Worm (Caenorhabditis elegans) whole organism, L3 larva: ENCODE measurements around the gene B0563.10.

Experiments
- R02D3.7 ChIP-seq: fragments of 150-350 bp; optimal IDR thresholded peaks from 2 replicates; lab custom pipeline; 2014; ENCODE audit warnings: missing biosample characterization, missing genetic modification characterization
- ZK546.5 ChIP-seq: sonication (generic microtip); optimal IDR thresholded peaks from 2 replicates; lab custom pipeline; 2017; ENCODE audit warnings: missing biosample characterization, missing genetic modification characterization
- aly-2 ChIP-seq: fragments of 150-350 bp; optimal IDR thresholded peaks from 2 replicates; lab custom pipeline; 2014; ENCODE audit warnings: missing biosample characterization, missing genetic modification characterization
- ama-1 ChIP-seq: fragments of 150-350 bp; optimal IDR thresholded peaks from 2 replicates; lab custom pipeline; 2018
- ceh-28 ChIP-seq: fragments of 150-350 bp; optimal IDR thresholded peaks from 2 replicates; lab custom pipeline; 2014; ENCODE audit warnings: missing biosample characterization, missing genetic modification reagents, missing genetic modification characterization
- ceh-82 ChIP-seq: fragments of 150-350 bp; optimal IDR thresholded peaks from 2 replicates; lab custom pipeline; 2014; ENCODE audit warnings: missing biosample characterization, missing genetic modification characterization
- ceh-9 ChIP-seq: sonication (generic microtip); optimal IDR thresholded peaks from 2 replicates; lab custom pipeline; 2018; ENCODE audit warnings: missing biosample characterization, missing genetic modification characterization
- daf-12 ChIP-seq: fragments of 150-350 bp; optimal IDR thresholded peaks from 2 replicates; lab custom pipeline; 2014; ENCODE audit warnings: missing biosample characterization, missing genetic modification reagents, missing genetic modification characterization
- egl-27 ChIP-seq: sonication (generic microtip); optimal IDR thresholded peaks from 4 replicates; lab custom pipeline; 2017; ENCODE audit warnings: missing biosample characterization, missing genetic modification reagents, missing genetic modification characterization
- egl-5 ChIP-seq: fragments of 150-350 bp; optimal IDR thresholded peaks from 2 replicates; lab custom pipeline; 2017; ENCODE audit warnings: missing biosample characterization, missing genetic modification reagents, missing genetic modification characterization, inconsistent platforms
- elt-1 ChIP-seq: fragments of 150-350 bp; optimal IDR thresholded peaks from 2 replicates; lab custom pipeline; 2014; ENCODE audit warnings: missing biosample characterization, missing genetic modification characterization
- elt-2 ChIP-seq: sonication (generic microtip); optimal IDR thresholded peaks from 2 replicates; lab custom pipeline; 2016; ENCODE audit warnings: missing genetic modification reagents, mild to moderate bottlenecking, missing genetic modification characterization, missing compliant biosample characterization
- elt-3 ChIP-seq, 3 experiments: fragments of 150-350 bp in 1 of 3; sonication (generic microtip) in 2 of 3; optimal IDR thresholded peaks; 2 replicates in 2 of 3; 4 replicates in 1 of 3; lab custom pipeline; 2014 to 2017; ENCODE audit warnings: missing biosample characterization in 3 of 3, missing genetic modification characterization in 3 of 3
- fkh-10 ChIP-seq: sonication (generic microtip); optimal IDR thresholded peaks from 2 replicates; lab custom pipeline; 2017; ENCODE audit warnings: missing biosample characterization, missing genetic modification reagents, missing genetic modification characterization
- fkh-2 ChIP-seq: fragments of 150-350 bp; optimal IDR thresholded peaks from 2 replicates; lab custom pipeline; 2014; ENCODE audit warnings: missing biosample characterization, missing genetic modification reagents, missing genetic modification characterization
- fos-1 ChIP-seq: fragments of 150-350 bp; optimal IDR thresholded peaks from 2 replicates; lab custom pipeline; 2014; ENCODE audit warnings: missing biosample characterization, missing genetic modification characterization
- hmg-11 ChIP-seq: sonication (generic microtip); optimal IDR thresholded peaks from 2 replicates; lab custom pipeline; 2016; ENCODE audit warnings: missing genetic modification characterization, missing compliant biosample characterization
- lin-15B ChIP-seq: fragments of 150-350 bp; optimal IDR thresholded peaks from 2 replicates; lab custom pipeline; 2014; ENCODE audit warnings: missing biosample characterization, missing genetic modification characterization
- lin-39 ChIP-seq: fragments of 150-350 bp; optimal IDR thresholded peaks from 2 replicates; lab custom pipeline; 2018; ENCODE audit warnings: missing biosample characterization, missing genetic modification reagents, missing genetic modification characterization
- lsy-12 ChIP-seq: sonication (generic microtip); optimal IDR thresholded peaks from 2 replicates; lab custom pipeline; 2016; ENCODE audit warnings: mild to moderate bottlenecking, missing genetic modification characterization, missing compliant biosample characterization
- mdl-1 ChIP-seq: fragments of 150-350 bp; optimal IDR thresholded peaks from 2 replicates; lab custom pipeline; 2014; ENCODE audit warnings: missing biosample characterization, missing genetic modification characterization
- nhr-11 ChIP-seq: fragments of 150-350 bp; optimal IDR thresholded peaks from 2 replicates; lab custom pipeline; 2014; ENCODE audit warnings: missing biosample characterization, missing genetic modification characterization
- nhr-12 ChIP-seq: fragments of 150-350 bp; optimal IDR thresholded peaks from 2 replicates; lab custom pipeline; 2014; ENCODE audit warnings: missing biosample characterization, missing genetic modification characterization
- nhr-23 ChIP-seq: fragments of 150-350 bp; optimal IDR thresholded peaks from 2 replicates; lab custom pipeline; 2014; ENCODE audit warnings: missing biosample characterization, missing genetic modification reagents, missing genetic modification characterization
- nhr-25 ChIP-seq: sonication (generic microtip); optimal IDR thresholded peaks from 2 replicates; lab custom pipeline; 2017; ENCODE audit warnings: missing biosample characterization, missing genetic modification characterization
- nhr-28 ChIP-seq: fragments of 150-350 bp; optimal IDR thresholded peaks from 2 replicates; lab custom pipeline; 2014; ENCODE audit warnings: missing biosample characterization, missing genetic modification characterization
- nhr-43 ChIP-seq: sonication (generic microtip); optimal IDR thresholded peaks from 2 replicates; lab custom pipeline; 2016; ENCODE audit warnings: mild to moderate bottlenecking, missing genetic modification characterization, missing compliant biosample characterization; ENCODE audit not compliant: poor library complexity, severe bottlenecking
- nhr-67 ChIP-seq: fragments of 150-350 bp; optimal IDR thresholded peaks from 2 replicates; lab custom pipeline; 2014; ENCODE audit warnings: missing biosample characterization, missing genetic modification characterization
- nhr-77 ChIP-seq: fragments of 150-350 bp; optimal IDR thresholded peaks from 2 replicates; lab custom pipeline; 2014; ENCODE audit warnings: missing biosample characterization, missing genetic modification characterization
- snpc-4 ChIP-seq: fragments of 150-350 bp; optimal IDR thresholded peaks from 2 replicates; lab custom pipeline; 2014; ENCODE audit warnings: missing biosample characterization, missing genetic modification characterization
- tbx-2 ChIP-seq: sonication (generic microtip); optimal IDR thresholded peaks from 2 replicates; lab custom pipeline; 2016; ENCODE audit warnings: mild to moderate bottlenecking, missing genetic modification characterization, missing compliant biosample characterization
- unc-39 ChIP-seq: sonication (generic microtip); optimal IDR thresholded peaks from 4 replicates; lab custom pipeline; 2017; ENCODE audit warnings: missing biosample characterization, missing genetic modification characterization
- unc-62 ChIP-seq: fragments of 150-350 bp; sonication (generic microtip); optimal IDR thresholded peaks from 4 replicates; lab custom pipeline; 2014; ENCODE audit warnings: missing biosample characterization, missing genetic modification reagents, missing genetic modification characterization
- zag-1 ChIP-seq: fragments of 150-350 bp; optimal IDR thresholded peaks from 2 replicates; lab custom pipeline; 2014; ENCODE audit warnings: missing biosample characterization, missing genetic modification characterization
- ztf-11 ChIP-seq: fragments of 150-350 bp; optimal IDR thresholded peaks from 2 replicates; lab custom pipeline; 2014; ENCODE audit warnings: missing biosample characterization, missing genetic modification characterization
- ztf-4 ChIP-seq: fragments of 150-350 bp; optimal IDR thresholded peaks from 2 replicates; lab custom pipeline; 2014; ENCODE audit warnings: missing biosample characterization, missing genetic modification characterization

B0563.10 gene

ce11 chrX:9171241-9171640 is 4.2 kb upstream of the B0563.10 start, which contains the start of gene B0563.1:
B0563.1 (plus strand) TSS chrX:9171541.
- TF ChIP-seq nhr-43 (tag; lab: Kevin White, UChicago) (no peak), elt-3 (tag; optimal IDR thresholded peaks at IDR 0.05; lab: Kevin White, UChicago) (no peak), ztf-11 (tag; lab: Kevin White, UChicago) (no peak), lin-15B (tag; lab: Kevin White, UChicago) (no peak), nhr-23 (no peak), nhr-67 (no peak), ama-1 (no peak), daf-12 (no peak), mdl-1 (tag; lab: Kevin White, UChicago) (no peak)

- TF ChIP-seq elt-1 (tag; lab: Kevin White, UChicago) (no peak), elt-2 (tag; lab: Kevin White, UChicago) (no peak), nhr-43 (tag; lab: Kevin White, UChicago) (no peak), nhr-28 (tag; lab: Kevin White, UChicago) (no peak), nhr-67 (no peak), zag-1 (tag; lab: Kevin White, UChicago) (no peak), egl-27 (tag; lab: Kevin White, UChicago) (no peak), lin-15B (tag; lab: Kevin White, UChicago) (no peak), nhr-25 (tag; lab: Kevin White, UChicago) (no peak), hmg-11 (tag; lab: Kevin White, UChicago) (no peak), ztf-11 (tag; lab: Kevin White, UChicago) (no peak), fkh-2 (no peak), ZK546.5 (tag; lab: Kevin White, UChicago) (no peak), nhr-23 (no peak), R02D3.7 (tag; lab: Kevin White, UChicago) (no peak), ceh-9 (tag; lab: Kevin White, UChicago) (no peak), daf-12 (no peak)
Observed at ce11 chrX:9170058-9170457, 3.0 kb upstream of the B0563.10 start.

ce11 chrX:9168239-9168638 is 1.2 kb upstream of the B0563.10 start, which contains the start of gene B0563.9:
B0563.9 (plus strand) TSS chrX:9168539.
- no peak for TF ChIP-seq mdl-1 (tag; lab: Kevin White, UChicago)
- TF ChIP-seq nhr-11, result no peak
- TF ChIP-seq fkh-10, result no peak
- no peak for TF ChIP-seq lin-15B (tag; lab: Kevin White, UChicago)
- no peak for TF ChIP-seq lsy-12 (tag; lab: Kevin White, UChicago)
- TF ChIP-seq unc-39 (tag; lab: Kevin White, UChicago), result no peak
- no peak for TF ChIP-seq snpc-4 (tag; lab: Kevin White, UChicago)
- no peak for TF ChIP-seq nhr-12 (tag; lab: Kevin White, UChicago)
- no peak for TF ChIP-seq fos-1 (tag; lab: Kevin White, UChicago)
- TF ChIP-seq fkh-2, result no peak
- no peak for TF ChIP-seq ceh-9 (tag; lab: Kevin White, UChicago)

- TF ChIP-seq fos-1 (tag; lab: Kevin White, UChicago), result no peak
- no peak for TF ChIP-seq unc-62 (GFP tag; lab: Kevin White, UChicago)
- no peak for TF ChIP-seq ceh-82 (tag; lab: Kevin White, UChicago)
- no peak for TF ChIP-seq tbx-2 (tag; lab: Kevin White, UChicago)
- no peak for TF ChIP-seq aly-2 (tag; lab: Kevin White, UChicago)
Observed at ce11 chrX:9162864-9163263, 4.2 kb downstream of the B0563.10 start, which contains the start of gene tsp-11. tsp-11 (plus strand) TSS chrX:9163164.

ce11 chrX:9161253-9161904 is 5.7 kb downstream of the B0563.10 start:
- no peak for TF ChIP-seq fkh-10
- TF ChIP-seq ztf-11 (tag; lab: Kevin White, UChicago), result no peak
- TF ChIP-seq egl-5 (tag; lab: Kevin White, UChicago), result peak; percentile 50
- no peak for TF ChIP-seq nhr-67
- TF ChIP-seq ceh-28, result no peak
- no peak for TF ChIP-seq ztf-4 (tag; lab: Kevin White, UChicago)
- peak; percentile 33 for TF ChIP-seq lin-39
- no peak for TF ChIP-seq zag-1 (tag; lab: Kevin White, UChicago)
- TF ChIP-seq daf-12, result no peak
- TF ChIP-seq elt-1 (tag; lab: Kevin White, UChicago), result no peak
- no peak for TF ChIP-seq lsy-12 (tag; lab: Kevin White, UChicago)
- no peak for TF ChIP-seq nhr-43 (tag; lab: Kevin White, UChicago)
- no peak for TF ChIP-seq nhr-23
- TF ChIP-seq snpc-4 (tag; lab: Kevin White, UChicago), result no peak
- no peak for TF ChIP-seq nhr-77 (tag; lab: Kevin White, UChicago)
- no peak for TF ChIP-seq fos-1 (tag; lab: Kevin White, UChicago)
- no peak for TF ChIP-seq egl-27 (tag; lab: Kevin White, UChicago)
- no peak for TF ChIP-seq ceh-9 (tag; lab: Kevin White, UChicago)
